Worm (Caenorhabditis elegans) whole organism, early embryonic: ENCODE measurements around the gene ucr-1.

ENCODE experiments used
- F13C5.2 ChIP-seq: sonication (generic microtip); optimal IDR thresholded peaks from 2 replicates; lab custom pipeline; 2017; ENCODE audit warnings: mild to moderate bottlenecking, missing genetic modification characterization, inconsistent platforms, missing compliant biosample characterization
- ama-1 ChIP-seq: fragments of 150-350 bp; optimal IDR thresholded peaks from 2 replicates; lab custom pipeline; 2014
- ceh-13 ChIP-seq: fragments of 200-800 bp; sonication (Bioruptor generic); optimal IDR thresholded peaks from 2 replicates; lab custom pipeline; 2018; ENCODE audit warnings: mild to moderate bottlenecking, missing genetic modification characterization, missing compliant biosample characterization
- hmg-4 ChIP-seq: fragments of 200-800 bp; sonication (Bioruptor generic); optimal IDR thresholded peaks from 2 replicates; lab custom pipeline; 2018; ENCODE audit warnings: mild to moderate bottlenecking, missing genetic modification characterization, missing compliant biosample characterization
- hnd-1 ChIP-seq: sonication (generic microtip); optimal IDR thresholded peaks from 2 replicates; lab custom pipeline; 2016; ENCODE audit warnings: missing genetic modification characterization, missing compliant biosample characterization
- scrt-1 ChIP-seq: fragments of 200-800 bp; sonication (Bioruptor generic); IDR thresholded peaks from 2 replicates; pipeline ENCODE4 v1.3.6; 2022; ENCODE audit warnings: missing genetic modification characterization, missing compliant biosample characterization

DNA sequence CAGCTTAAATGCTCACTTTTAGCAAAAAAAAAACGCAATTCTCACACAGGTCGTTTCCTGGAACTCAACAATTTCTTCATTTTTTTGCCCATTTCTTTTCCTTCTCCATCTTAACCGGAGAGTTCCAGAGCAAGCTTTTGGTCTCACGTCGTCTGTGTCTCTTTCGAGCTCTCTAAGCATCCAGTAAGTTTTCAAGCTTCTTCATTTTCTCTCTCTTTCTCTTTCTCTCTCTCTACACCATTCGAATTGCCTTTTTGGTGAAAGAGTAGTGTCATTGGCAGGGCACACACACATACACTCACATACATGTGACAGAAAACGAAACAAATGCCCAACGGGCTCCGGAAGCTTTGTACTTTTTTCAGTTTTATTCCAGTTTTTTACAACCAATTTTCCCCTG lies 48.0 kb downstream of the ucr-1 start:
- TF ChIP-seq scrt-1 (no peak), F13C5.2 (tag; lab: Kevin White, UChicago) (no peak), hnd-1 (tag; lab: Kevin White, UChicago) (no peak), ama-1 (lab: Kevin White, UChicago) (no peak), ceh-13 (GFP tag; lab: Kevin White, UChicago) (no peak), hmg-4 (no peak)
